Worm (Caenorhabditis elegans): ENCODE measurements around the gene glb-29.

glb-29 gene

DNA sequence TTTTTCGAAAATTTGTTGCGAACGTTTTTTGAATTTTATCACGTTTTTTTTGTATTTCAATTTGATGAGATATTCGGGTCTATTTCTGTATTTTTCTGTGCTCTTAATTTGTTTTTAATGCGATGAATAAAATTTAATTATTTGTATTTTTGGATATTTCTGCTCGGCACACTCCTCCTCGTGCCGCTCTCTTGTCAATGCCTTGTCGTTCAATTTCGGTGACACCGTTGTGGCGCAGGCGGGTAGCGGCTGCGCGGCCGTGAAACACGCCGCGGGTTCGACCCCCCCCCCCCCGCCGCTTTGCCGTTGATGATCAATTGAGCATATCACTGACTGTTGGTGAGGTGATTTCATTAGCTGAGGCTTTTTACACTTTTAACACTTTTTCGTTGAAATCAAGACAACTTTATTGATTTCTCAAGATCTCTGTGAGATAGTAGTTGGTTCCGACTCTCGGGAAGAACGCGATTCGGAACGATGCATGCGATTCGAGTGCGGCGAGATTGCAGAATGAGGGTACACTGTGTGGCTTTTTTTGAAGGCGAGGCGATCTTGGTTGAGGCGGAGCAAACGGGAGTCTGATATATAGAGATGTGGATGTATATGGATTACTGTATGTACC is 48.2 kb upstream of the glb-29 start (continued):
- TF ChIP-seq tra-1 (GFP tag; IDR thresholded peaks at IDR 0.05) (peak; percentile 96), lin-29 (GFP tag; IDR thresholded peaks at IDR 0.05) (peak; percentile 85), ZK337.2 (GFP tag; IDR thresholded peaks at IDR 0.05) (peak; percentile 89), T26A8.4 (GFP tag; IDR thresholded peaks at IDR 0.05) (peak; percentile 96), F10B5.3 (tag; optimal IDR thresholded peaks at IDR 0.05) (peak; percentile 86), aha-1 (tag) (peak; percentile 87), daf-16 (GFP tag; optimal IDR thresholded peaks at IDR 0.05) (peak; percentile 85 to 98), daf-16 (tag; optimal IDR thresholded peaks at IDR 0.05) (peak; percentile 52), unc-62 (GFP tag; optimal IDR thresholded peaks at IDR 0.05 in 1 of 2) (peak in 1 of 2 experiments; percentile 73), unc-62 (tag; optimal IDR thresholded peaks at IDR 0.05) (no peak), ztf-11 (tag; optimal IDR thresholded peaks at IDR 0.05) (no peak), snpc-1.2 (GFP tag; IDR thresholded peaks at IDR 0.05) (peak; percentile 94), ZK546.5 (tag; optimal IDR thresholded peaks at IDR 0.05) (no peak), unc-39 (tag; optimal IDR thresholded peaks at IDR 0.05) (no peak), nhr-25 (tag; optimal IDR thresholded peaks at IDR 0.05; ENCODE audit: borderline replicate concordance, insufficient read depth) (no peak), unc-130 (GFP tag; optimal IDR thresholded peaks at IDR 0.05) (peak; percentile 95), Y5F2A.4 (GFP tag; optimal IDR thresholded peaks at IDR 0.05) (peak; percentile 98), nhr-11 (tag; optimal IDR thresholded peaks at IDR 0.05) (no peak), aly-2 (tag; optimal IDR thresholded peaks at IDR 0.05) (no peak), ceh-62 (tag; optimal IDR thresholded peaks at IDR 0.05) (no peak), nhr-28 (tag; optimal IDR thresholded peaks at IDR 0.05) (peak; percentile 6), nhr-10 (tag; optimal IDR thresholded peaks at IDR 0.05) (no peak), vab-7 (GFP tag; IDR thresholded peaks at IDR 0.05) (peak; percentile 99), attf-4 (tag; optimal IDR thresholded peaks at IDR 0.05) (peak; percentile 57), F37D6.2 (tag; optimal IDR thresholded peaks at IDR 0.05) (peak; percentile 83), hif-1 (tag; optimal IDR thresholded peaks at IDR 0.05) (peak; percentile 53 to 84), egl-27 (tag; optimal IDR thresholded peaks at IDR 0.05) (no peak), zip-11 (GFP tag; IDR thresholded peaks at IDR 0.05) (peak; percentile 93), dmd-9 (GFP tag; IDR thresholded peaks at IDR 0.05) (peak; percentile 95), skn-1 (tag; optimal IDR thresholded peaks at IDR 0.05) (no peak), tag-97 (GFP tag; IDR thresholded peaks at IDR 0.05) (no peak; the same call in 1 of the 2 replicates), hlh-11 (tag; optimal IDR thresholded peaks at IDR 0.05) (peak; percentile 85), pqm-1 (tag; optimal IDR thresholded peaks at IDR 0.05) (no peak), lin-38 (GFP tag; IDR thresholded peaks at IDR 0.05) (peak; percentile 94), ceh-28 (tag; optimal IDR thresholded peaks at IDR 0.05) (no peak), T20F7.1 (GFP tag; optimal IDR thresholded peaks at IDR 0.05) (peak; percentile 84), hlh-30 (tag; optimal IDR thresholded peaks at IDR 0.05; ENCODE audit: insufficient read depth) (peak; percentile 71), pha-4 (GFP tag; IDR thresholded peaks at IDR 0.05) (peak; percentile 99), pha-4 (tag; optimal IDR thresholded peaks at IDR 0.05) (no peak), zag-1 (tag; optimal IDR thresholded peaks at IDR 0.05) (no peak), snpc-4 (tag; optimal IDR thresholded peaks at IDR 0.05) (no peak), saeg-2 (GFP tag; IDR thresholded peaks at IDR 0.05) (peak; percentile 94), jun-1 (tag; optimal IDR thresholded peaks at IDR 0.05) (peak; percentile 64), nhr-42 (GFP tag; IDR thresholded peaks at IDR 0.05) (peak; percentile 91), mxl-2 (GFP tag; conservative IDR thresholded peaks at IDR 0.05) (peak; percentile 91), dmd-8 (GFP tag; IDR thresholded peaks at IDR 0.05) (peak; percentile 100), mes-2 (tag; optimal IDR thresholded peaks at IDR 0.05; ENCODE audit: poor library complexity, severe bottlenecking) (peak; percentile 92), nhr-111 (GFP tag; optimal IDR thresholded peaks at IDR 0.05) (peak; percentile 99), ztf-7 (tag; optimal IDR thresholded peaks at IDR 0.05) (peak; percentile 52), F44E2.7 (GFP tag; IDR thresholded peaks at IDR 0.05) (peak; percentile 99), mdt-29 (GFP tag; IDR thresholded peaks at IDR 0.05) (peak; percentile 88), ces-1 (GFP tag; optimal IDR thresholded peaks at IDR 0.05) (no peak)

Data from whole organism, L4 larva.